Fruit fly (Drosophila melanogaster) whole organism, wandering third instar larva: ENCODE measurements around the gene knk.

Experiments
- HLH106 ChIP-seq: fragments of 200-800 bp; optimal IDR thresholded peaks from 3 replicates; lab custom pipeline; 2019; ENCODE audit warnings: missing biosample characterization, mild to moderate bottlenecking, missing genetic modification characterization, moderate library complexity
- Vsx2 ChIP-seq: fragments of 200-300, 225-300 bp; sonication (Bioruptor generic); optimal IDR thresholded peaks from 2 replicates; lab custom pipeline; 2018; ENCODE audit warnings: missing biosample characterization, missing genetic modification characterization; ENCODE audit not compliant: partially characterized antibody

DNA sequence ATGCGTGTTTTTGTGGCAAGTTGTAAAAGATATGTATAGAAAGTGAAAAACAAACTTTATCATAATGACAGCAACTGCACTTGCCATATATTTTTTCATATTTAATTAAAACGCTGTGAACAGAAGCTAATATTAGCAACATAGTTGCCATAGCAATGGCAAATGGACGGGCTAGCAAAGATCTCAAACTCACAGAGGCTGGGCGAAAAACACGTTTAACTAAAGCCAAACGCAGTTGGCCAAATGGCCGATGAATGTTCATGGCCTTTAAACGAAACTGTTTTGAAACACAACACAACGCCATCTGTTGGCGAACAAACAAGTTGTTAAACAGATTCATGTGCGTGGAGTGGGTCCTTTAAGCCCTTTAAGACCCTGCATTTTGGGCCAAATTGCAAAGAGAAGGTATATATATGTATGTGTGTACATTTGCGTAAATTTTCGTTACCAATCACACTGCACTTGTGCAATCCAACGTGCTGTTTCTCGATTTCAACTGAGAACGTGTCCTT is 23.0 kb upstream of the knk start:
- TF ChIP-seq HLH106 (tag; lab: Kevin White, UChicago) (no peak), Vsx2 (GFP tag; lab: Kevin White, UChicago) (no peak)
